Fruit fly (Drosophila melanogaster): ENCODE data around the gene Ir75a.

The Ir75a gene

dm6 chr3L:17856655-17857479 is 39.1 kb upstream of the Ir75a start, which contains the start of gene CG5535 (continued):
- TF ChIP-seq CG8359 (GFP tag; optimal IDR thresholded peaks at IDR 0.05; ENCODE audit: borderline replicate concordance) (peak; percentile 48), gsb (GFP tag; IDR thresholded peaks at IDR 0.05) (peak; percentile 7), C15 (GFP tag; IDR thresholded peaks at IDR 0.05) (0 out of 3 replicates have a peak, but pooled peaks have one; percentile 6), CG7745 (tag; optimal IDR thresholded peaks at IDR 0.05) (no peak), CG13894 (tag; optimal IDR thresholded peaks at IDR 0.05) (peak; percentile 40), HmgD (GFP tag; optimal IDR thresholded peaks at IDR 0.05) (no peak), grn (GFP tag; optimal IDR thresholded peaks at IDR 0.05) (no peak), CG30431 (GFP tag; optimal IDR thresholded peaks at IDR 0.05) (peak; percentile 56), CG10274 (GFP tag; optimal IDR thresholded peaks at IDR 0.05) (no peak), Scr (GFP tag; IDR thresholded peaks at IDR 0.05; ENCODE audit: partially characterized antibody) (no peak), zfh1 (GFP tag; IDR thresholded peaks at IDR 0.05) (peak; percentile 76; the same call in 2 of the 3 replicates), NC2α (GFP tag; optimal IDR thresholded peaks at IDR 0.05) (no peak), dysf (GFP tag; IDR thresholded peaks at IDR 0.05) (peak; percentile 69), CG14014 (GFP tag; IDR thresholded peaks at IDR 0.05) (peak; percentile 80), zfh2 (GFP tag; optimal IDR thresholded peaks at IDR 0.05) (peak; percentile 61), oc (tag; optimal IDR thresholded peaks at IDR 0.05) (no peak), jigr1 (GFP tag; IDR thresholded peaks at IDR 0.05) (no peak), hbn (GFP tag; IDR thresholded peaks at IDR 0.05; ENCODE audit: partially characterized antibody) (no peak), kah (GFP tag; optimal IDR thresholded peaks at IDR 0.05) (no peak), sd (tag; optimal IDR thresholded peaks at IDR 0.05) (peak; percentile 28), Bgb (GFP tag; IDR thresholded peaks at IDR 0.05; ENCODE audit: partially characterized antibody) (no peak), gce (GFP tag; IDR thresholded peaks at IDR 0.05) (peak; percentile 58; the same call in 2 of the 3 replicates), Trl (optimal IDR thresholded peaks at IDR 0.05) (peak; percentile 42 to 60), Trl (GFP tag; optimal IDR thresholded peaks at IDR 0.05) (peak; percentile 69), unc-4 (GFP tag; IDR thresholded peaks at IDR 0.05; ENCODE audit: partially characterized antibody) (no peak), toy (GFP tag; IDR thresholded peaks at IDR 0.05) (no peak; the same call in 1 of the 2 replicates), Dp (GFP tag; optimal IDR thresholded peaks at IDR 0.05) (no peak), dpn (GFP tag; optimal IDR thresholded peaks at IDR 0.05) (peak; percentile 20 to 75), CG4404 (GFP tag; IDR thresholded peaks at IDR 0.05) (peak; percentile 25; the same call in 1 of the 2 replicates), Fer2 (tag; optimal IDR thresholded peaks at IDR 0.05) (peak; percentile 17), btn (GFP tag; optimal IDR thresholded peaks at IDR 0.05) (no peak), CG14860 (GFP tag; IDR thresholded peaks at IDR 0.05; ENCODE audit: partially characterized antibody) (no peak), Dref (GFP tag; IDR thresholded peaks at IDR 0.05) (no peak), Rx (GFP tag; IDR thresholded peaks at IDR 0.05) (peak; percentile 65), Ada2b (GFP tag; IDR thresholded peaks at IDR 0.05) (peak; percentile 33), Myb (GFP tag; optimal IDR thresholded peaks at IDR 0.05) (peak; percentile 24), slbo (GFP tag; IDR thresholded peaks at IDR 0.05) (peak; percentile 84), crp (GFP tag; optimal IDR thresholded peaks at IDR 0.05) (peak in 1 of 2 experiments; percentile 21), otp (GFP tag; IDR thresholded peaks at IDR 0.05) (peak; percentile 72), ash1 (GFP tag; optimal IDR thresholded peaks at IDR 0.05) (no peak), Opbp (GFP tag; IDR thresholded peaks at IDR 0.05; ENCODE audit: partially characterized antibody) (no peak), mld (GFP tag; IDR thresholded peaks at IDR 0.05; ENCODE audit: partially characterized antibody) (no peak), CG6654 (GFP tag; optimal IDR thresholded peaks at IDR 0.05) (peak; percentile 26), CG13624 (GFP tag; optimal IDR thresholded peaks at IDR 0.05) (peak; percentile 30), lola (GFP tag; optimal IDR thresholded peaks at IDR 0.05) (peak in 1 of 3 experiments; percentile 92), CG5180 (GFP tag; optimal IDR thresholded peaks at IDR 0.05) (peak; percentile 65), disco-r (GFP tag; optimal IDR thresholded peaks at IDR 0.05) (no peak), pum (GFP tag; optimal IDR thresholded peaks at IDR 0.05) (peak; percentile 12)

Measured in whole organism, embryonic.